Fruit fly (Drosophila melanogaster) whole organism, embryonic: ENCODE results near the gene neur.
A peak's percentile ranks its signal among the peaks of the same experiment; 100 is the strongest.

Experiments
- ATbp ChIP-seq: fragments of 200-800 bp; sonication (Bioruptor generic); optimal IDR thresholded peaks from 2 replicates; lab custom pipeline; 2017; ENCODE audit warnings: missing biosample characterization, mild to moderate bottlenecking, missing genetic modification characterization, missing genetic modification reagents
- Blimp-1 ChIP-seq: fragments of 200-800 bp; sonication (Bioruptor generic); optimal IDR thresholded peaks from 3 replicates; lab custom pipeline; 2018; ENCODE audit warnings: missing biosample characterization, missing genetic modification characterization, mild to moderate bottlenecking, moderate library complexity, missing genetic modification reagents
- CG10147 ChIP-seq: fragments of 200-800 bp; sonication (Bioruptor generic); optimal IDR thresholded peaks from 2 replicates; lab custom pipeline; 2019; ENCODE audit warnings: missing biosample characterization, mild to moderate bottlenecking, missing genetic modification characterization, moderate library complexity
- CG11247 ChIP-seq: fragments of 200-800 bp; sonication (Bioruptor generic); IDR thresholded peaks from 2 replicates; pipeline ENCODE4 v1.3.6; 2022; ENCODE audit warnings: missing biosample characterization, missing genetic modification characterization
- CG3065 ChIP-seq: fragments of 200-800 bp; sonication (Bioruptor generic); optimal IDR thresholded peaks from 2 replicates; lab custom pipeline; 2016; ENCODE audit warnings: missing biosample characterization, missing genetic modification characterization
- CG32532 ChIP-seq: fragments of 200-800 bp; sonication (Bioruptor generic); IDR thresholded peaks from 2 replicates; pipeline ENCODE4 v1.3.6; 2022; ENCODE audit warnings: missing biosample characterization, missing genetic modification characterization
- CG4328 ChIP-seq: fragments of 200-800 bp; sonication (Bioruptor generic); optimal IDR thresholded peaks from 3 replicates; lab custom pipeline; 2017; ENCODE audit warnings: missing biosample characterization, missing genetic modification reagents, missing genetic modification characterization
- CG4730 ChIP-seq: fragments of 200-800 bp; sonication (Bioruptor generic); IDR thresholded peaks from 2 replicates; pipeline ENCODE4 v1.3.6; 2022; ENCODE audit warnings: missing biosample characterization, missing genetic modification characterization
- CG4820 ChIP-seq: fragments of 200-800 bp; sonication (Bioruptor generic); optimal IDR thresholded peaks from 3 replicates; lab custom pipeline; 2016; ENCODE audit warnings: missing biosample characterization, missing genetic modification characterization
- CG5245 ChIP-seq: fragments of 200-800 bp; sonication (Bioruptor generic); optimal IDR thresholded peaks from 3 replicates; lab custom pipeline; 2016; ENCODE audit warnings: missing biosample characterization, missing genetic modification characterization
- CG6654 ChIP-seq: fragments of 200-800 bp; sonication (Bioruptor generic); optimal IDR thresholded peaks from 2 replicates; lab custom pipeline; 2017; ENCODE audit warnings: missing biosample characterization, mild to moderate bottlenecking, missing genetic modification characterization
- CG6854 ChIP-seq: fragments of 200-800 bp; sonication (Bioruptor generic); optimal IDR thresholded peaks from 3 replicates; lab custom pipeline; 2017; ENCODE audit warnings: missing biosample characterization, mild to moderate bottlenecking, missing genetic modification characterization
- CG7839 ChIP-seq: fragments of 200-800 bp; sonication (Bioruptor generic); optimal IDR thresholded peaks from 3 replicates; lab custom pipeline; 2018; ENCODE audit warnings: missing biosample characterization, mild to moderate bottlenecking, missing genetic modification characterization, moderate library complexity
- CG9215 ChIP-seq: fragments of 200-800 bp; sonication (Bioruptor generic); IDR thresholded peaks from 2 replicates; pipeline ENCODE4 v1.3.6; 2022; ENCODE audit warnings: missing biosample characterization, missing genetic modification characterization
- CG9876 ChIP-seq: fragments of 200-800 bp; sonication (Bioruptor generic); optimal IDR thresholded peaks from 2 replicates; lab custom pipeline; 2016; ENCODE audit warnings: missing biosample characterization, missing genetic modification characterization
- E2f1 ChIP-seq: fragments of 200-800 bp; sonication (Bioruptor generic); IDR thresholded peaks from 2 replicates; pipeline ENCODE4 v1.3.6; 2022; ENCODE audit warnings: missing biosample characterization, missing genetic modification characterization
- Fer1 ChIP-seq: fragments of 200-800 bp; sonication (Bioruptor generic); optimal IDR thresholded peaks from 2 replicates; lab custom pipeline; 2017; ENCODE audit warnings: missing biosample characterization, mild to moderate bottlenecking, missing genetic modification characterization
- Fer3 ChIP-seq: fragments of 200-800 bp; sonication (Bioruptor generic); optimal IDR thresholded peaks from 2 replicates; lab custom pipeline; 2018; ENCODE audit warnings: missing biosample characterization, mild to moderate bottlenecking, missing genetic modification characterization, moderate library complexity
- Hand ChIP-seq: fragments of 200-800 bp; sonication (Bioruptor generic); optimal IDR thresholded peaks from 2 replicates; lab custom pipeline; 2017; ENCODE audit warnings: mild to moderate bottlenecking, missing biosample characterization, missing genetic modification reagents, missing genetic modification characterization
- Hmr ChIP-seq: fragments of 200-800 bp; sonication (Bioruptor generic); optimal IDR thresholded peaks from 3 replicates; lab custom pipeline; 2017; ENCODE audit warnings: mild to moderate bottlenecking, missing biosample characterization, missing genetic modification reagents, missing genetic modification characterization
- Hr51 ChIP-seq, 2 experiments: fragments of 200-800 bp; sonication (Bioruptor generic); optimal IDR thresholded peaks; 2 replicates in 1 of 2; 3 replicates in 1 of 2; lab custom pipeline; 2016 to 2018; ENCODE audit warnings: missing biosample characterization in 2 of 2, missing genetic modification characterization in 2 of 2, mild to moderate bottlenecking in 1 of 2, moderate library complexity in 1 of 2
- Meics ChIP-seq: fragments of 200-800 bp; sonication (Bioruptor generic); optimal IDR thresholded peaks from 2 replicates; lab custom pipeline; 2017; ENCODE audit warnings: missing biosample characterization, mild to moderate bottlenecking, missing genetic modification characterization
- Mrtf ChIP-seq: fragments of 200-800 bp; sonication (Bioruptor generic); IDR thresholded peaks from 3 replicates; pipeline ENCODE4 v1.3.6; 2022; ENCODE audit warnings: missing biosample characterization, missing genetic modification characterization
- Pdp1 ChIP-seq, 2 experiments: fragments of 200-800 bp; sonication (Bioruptor generic); optimal IDR thresholded peaks; 3 replicates each; lab custom pipeline; 2016; ENCODE audit warnings: missing biosample characterization in 2 of 2, missing genetic modification characterization in 2 of 2, mild to moderate bottlenecking in 1 of 2, moderate library complexity in 1 of 2
- Trl ChIP-seq, 3 experiments: fragments of >200 bp in 2 of 3; fragments of 200-800 bp in 1 of 3; sonication (Bioruptor generic) in 1 of 3; optimal IDR thresholded peaks; 2 replicates in 1 of 3; 3 replicates in 2 of 3; lab custom pipeline; 2016 to 2017; ENCODE audit warnings: missing biosample characterization in 1 of 3, missing genetic modification characterization in 1 of 3
- az2 ChIP-seq: fragments of 200-800 bp; sonication (Bioruptor generic); optimal IDR thresholded peaks from 3 replicates; lab custom pipeline; 2016; ENCODE audit warnings: missing biosample characterization, missing genetic modification characterization
- chif ChIP-seq, 2 experiments: fragments of 200-800 bp; sonication (Bioruptor generic); optimal IDR thresholded peaks; 3 replicates each; lab custom pipeline; 2016; ENCODE audit warnings: missing biosample characterization in 2 of 2, missing genetic modification characterization in 2 of 2
- dpn ChIP-seq, 2 experiments: fragments of 200-800 bp; sonication (Bioruptor generic); optimal IDR thresholded peaks; 3 replicates each; lab custom pipeline; 2016; ENCODE audit warnings: missing biosample characterization in 2 of 2, missing genetic modification characterization in 2 of 2
- esg ChIP-seq: fragments of 200-800 bp; sonication (Bioruptor generic); conservative IDR thresholded peaks from 2 replicates; pipeline ENCODE4 v1.3.6; 2022; ENCODE audit warnings: missing biosample characterization, missing genetic modification characterization
- eve ChIP-seq, 2 experiments: fragments of >200 bp; optimal IDR thresholded peaks; 2 replicates each; lab custom pipeline; 2017; ENCODE audit warnings: missing biosample characterization in 2 of 2, missing genetic modification characterization in 2 of 2
- ewg ChIP-seq: fragments of 200-800 bp; sonication (Bioruptor generic); optimal IDR thresholded peaks from 3 replicates; lab custom pipeline; 2017; ENCODE audit warnings: mild to moderate bottlenecking, missing biosample characterization, missing genetic modification reagents, missing genetic modification characterization
- eyg ChIP-seq: fragments of 200-800 bp; sonication (Bioruptor generic); optimal IDR thresholded peaks from 3 replicates; lab custom pipeline; 2016; ENCODE audit warnings: missing biosample characterization, missing genetic modification characterization
- fd96Cb ChIP-seq: fragments of 200-800 bp; sonication (Bioruptor generic); optimal IDR thresholded peaks from 2 replicates; lab custom pipeline; 2018; ENCODE audit warnings: missing biosample characterization, mild to moderate bottlenecking, missing genetic modification characterization, moderate library complexity
- grau ChIP-seq: fragments of 200-800 bp; optimal IDR thresholded peaks from 3 replicates; lab custom pipeline; 2019; ENCODE audit warnings: missing biosample characterization, mild to moderate bottlenecking, missing genetic modification characterization, moderate library complexity
- grn ChIP-seq: fragments of 200-800 bp; sonication (Bioruptor generic); optimal IDR thresholded peaks from 3 replicates; lab custom pipeline; 2017; ENCODE audit warnings: missing biosample characterization, missing genetic modification characterization
- gsb ChIP-seq: fragments of 200-800 bp; sonication (Bioruptor generic); IDR thresholded peaks from 2 replicates; pipeline ENCODE4 v1.3.6; 2022; ENCODE audit warnings: missing biosample characterization, missing genetic modification characterization
- gsb-n ChIP-seq: fragments of 200-800 bp; sonication (Bioruptor generic); optimal IDR thresholded peaks from 3 replicates; lab custom pipeline; 2018; ENCODE audit warnings: missing biosample characterization, mild to moderate bottlenecking, missing genetic modification characterization
- ken ChIP-seq: fragments of 200-800 bp; sonication (Bioruptor generic); IDR thresholded peaks from 3 replicates; pipeline ENCODE4 v1.3.6; 2022; ENCODE audit warnings: missing biosample characterization, missing genetic modification characterization
- lab ChIP-seq: fragments of 200-800 bp; sonication (Bioruptor generic); optimal IDR thresholded peaks from 3 replicates; lab custom pipeline; 2017; ENCODE audit warnings: missing biosample characterization, missing genetic modification characterization, mild to moderate bottlenecking, moderate library complexity, missing genetic modification reagents
- lilli ChIP-seq: fragments of 200-800 bp; sonication (Bioruptor generic); optimal IDR thresholded peaks from 3 replicates; lab custom pipeline; 2016; ENCODE audit warnings: missing biosample characterization, missing genetic modification characterization
- lmd ChIP-seq: fragments of 200-800 bp; sonication (Bioruptor generic); IDR thresholded peaks from 2 replicates; pipeline ENCODE4 v1.3.6; 2022; ENCODE audit warnings: missing biosample characterization, missing genetic modification characterization
- ranshi ChIP-seq: fragments of 200-800 bp; sonication (Bioruptor generic); IDR thresholded peaks from 2 replicates; pipeline ENCODE4 v1.3.6; 2022; ENCODE audit warnings: missing biosample characterization, missing genetic modification characterization
- row ChIP-seq: fragments of 200-800 bp; sonication (Bioruptor generic); IDR thresholded peaks from 3 replicates; pipeline ENCODE4 v1.3.6; 2022; ENCODE audit warnings: missing biosample characterization, missing genetic modification characterization
- scrt ChIP-seq: fragments of 200-800 bp; sonication (Bioruptor generic); optimal IDR thresholded peaks from 2 replicates; lab custom pipeline; 2018; ENCODE audit warnings: missing biosample characterization, mild to moderate bottlenecking, missing genetic modification characterization, moderate library complexity
- sens ChIP-seq: fragments of 200-800 bp; sonication (Bioruptor generic); peaks from one replicate; lab custom pipeline; 2016; ENCODE audit warnings: missing biosample characterization, missing genetic modification characterization
- sens-2 ChIP-seq: fragments of 200-800 bp; sonication (Bioruptor generic); IDR thresholded peaks from 2 replicates; pipeline ENCODE4 v1.3.6; 2022; ENCODE audit warnings: missing biosample characterization, missing genetic modification characterization
- slbo ChIP-seq: fragments of 200-800 bp; sonication (Bioruptor generic); IDR thresholded peaks from 2 replicates; pipeline ENCODE4 v1.3.6; 2022; ENCODE audit warnings: missing biosample characterization, missing genetic modification characterization
- zfh1 ChIP-seq: fragments of 200-800 bp; sonication (Bioruptor generic); IDR thresholded peaks from 3 replicates; pipeline ENCODE4 v1.3.6; 2022; ENCODE audit warnings: missing biosample characterization, missing genetic modification characterization
- zfh2 ChIP-seq: fragments of 200-800 bp; sonication (Bioruptor generic); optimal IDR thresholded peaks from 2 replicates; lab custom pipeline; 2016; ENCODE audit warnings: missing biosample characterization, missing genetic modification characterization

neur gene

DNA sequence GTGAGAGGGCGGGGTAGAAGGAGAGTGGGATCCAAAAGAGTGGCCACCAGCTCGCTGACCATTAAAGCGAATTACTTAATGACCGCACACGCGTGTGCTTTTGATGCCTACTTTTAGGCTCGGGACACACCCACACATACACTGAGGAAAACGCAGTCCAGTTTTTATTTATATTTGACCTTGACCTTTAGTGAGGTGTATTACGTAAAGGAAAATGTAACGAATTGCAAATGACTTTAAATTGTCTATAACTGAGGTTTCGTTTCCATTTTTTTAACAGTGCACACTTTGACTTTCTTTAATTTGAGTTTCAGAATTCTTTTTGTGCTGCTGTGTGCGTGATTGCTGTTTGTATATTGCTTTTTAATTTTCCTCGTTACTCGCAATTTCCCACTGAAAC is 46.0 kb upstream of the neur start:
- TF ChIP-seq CG4328 (no peak), Trl (optimal IDR thresholded peaks at IDR 0.05; lab: Kevin White, UChicago) (no peak), Trl (GFP tag; optimal IDR thresholded peaks at IDR 0.05; lab: Kevin White, UChicago) (peak; percentile 13), E2f1 (GFP tag; lab: Robert Waterston, UW) (peak; percentile 11; the same call in 1 of the 2 replicates), fd96Cb (tag; lab: Kevin White, UChicago) (peak; percentile 41), eve (GFP tag; optimal IDR thresholded peaks at IDR 0.05; lab: Kevin White, UChicago) (peak in 1 of 2 experiments; percentile 30), grau (peak; percentile 43), Mrtf (0 out of 3 replicates have a peak, but pooled peaks have one; percentile 16), lilli (GFP tag; lab: Kevin White, UChicago) (peak; percentile 43), CG4730 (GFP tag; lab: Robert Waterston, UW) (peak; percentile 39; the same call in 1 of the 2 replicates), CG9215 (GFP tag; lab: Robert Waterston, UW) (peak; percentile 28; the same call in 1 of the 2 replicates), Pdp1 (GFP tag; optimal IDR thresholded peaks at IDR 0.05; lab: Kevin White, UChicago) (peak in 1 of 2 experiments; percentile 13), ewg (no peak), CG3065 (GFP tag; lab: Kevin White, UChicago) (no peak), CG4820 (GFP tag; lab: Kevin White, UChicago) (peak; percentile 13), zfh2 (GFP tag; lab: Kevin White, UChicago) (peak; percentile 15), Fer1 (peak; percentile 49), scrt (GFP tag; lab: Kevin White, UChicago) (peak; percentile 3), Fer3 (tag; lab: Kevin White, UChicago) (peak; percentile 2), CG5245 (no peak), Meics (GFP tag; lab: Kevin White, UChicago) (peak; percentile 43), zfh1 (0 out of 3 replicates have a peak, but pooled peaks have one; percentile 21), Hmr (GFP tag; lab: Kevin White, UChicago) (peak; percentile 30), eyg (GFP tag; lab: Kevin White, UChicago) (peak; percentile 25), gsb (no peak), sens-2 (GFP tag; lab: Robert Waterston, UW) (no peak), Hr51 (GFP tag; optimal IDR thresholded peaks at IDR 0.05; lab: Kevin White, UChicago) (peak in 1 of 2 experiments; percentile 34), dpn (GFP tag; optimal IDR thresholded peaks at IDR 0.05; lab: Kevin White, UChicago) (peak in 1 of 2 experiments; percentile 13), CG6854 (GFP tag; lab: Kevin White, UChicago) (peak; percentile 25), CG7839 (peak; percentile 30), ranshi (GFP tag; lab: Robert Waterston, UW) (0 out of 2 replicates have a peak, but pooled peaks have one; percentile 31), CG11247 (GFP tag; lab: Robert Waterston, UW) (peak; percentile 22; the same call in 1 of the 2 replicates), Hand (GFP tag; lab: Kevin White, UChicago) (peak; percentile 7), az2 (GFP tag; lab: Kevin White, UChicago) (peak; percentile 6), ATbp (GFP tag; lab: Kevin White, UChicago) (peak; percentile 30), Blimp-1 (GFP tag; lab: Kevin White, UChicago) (peak; percentile 55), gsb-n (no peak), slbo (peak; percentile 48; the same call in 1 of the 2 replicates), row (GFP tag; lab: Robert Waterston, UW) (peak; percentile 51; the same call in 2 of the 3 replicates), lab (peak; percentile 57), CG32532 (GFP tag; lab: Robert Waterston, UW) (0 out of 2 replicates have a peak, but pooled peaks have one; percentile 14), chif (GFP tag; optimal IDR thresholded peaks at IDR 0.05; lab: Kevin White, UChicago) (peak in 1 of 2 experiments; percentile 24), CG10147 (GFP tag; lab: Kevin White, UChicago) (peak; percentile 8), sens (peak; percentile 59), CG6654 (no peak), CG9876 (no peak), esg (GFP tag; lab: Robert Waterston, UW) (peak; percentile 41; the same call in 1 of the 2 replicates), grn (no peak), ken (0 out of 3 replicates have a peak, but pooled peaks have one; percentile 41), lmd (GFP tag; lab: Robert Waterston, UW) (peak; percentile 25; the same call in 1 of the 2 replicates)
